Fruit fly (Drosophila melanogaster) whole organism, embryonic: ENCODE measurements around the gene GatB.
A peak's percentile ranks its signal among the peaks of the same experiment; 100 is the strongest.

Source experiments
- Atf-2 ChIP-seq: fragments of 200-800 bp; sonication (Bioruptor generic); optimal IDR thresholded peaks from 2 replicates; lab custom pipeline; 2016; ENCODE audit warnings: missing biosample characterization, missing genetic modification characterization
- Awh ChIP-seq: fragments of 200-800 bp; sonication (Bioruptor generic); IDR thresholded peaks from 2 replicates; pipeline ENCODE4, ENCODE4 v1.3.6; 2022; ENCODE audit warnings: missing biosample characterization, missing genetic modification characterization
- CG10209 ChIP-seq: fragments of 200-800 bp; sonication (Bioruptor generic); optimal IDR thresholded peaks from 3 replicates; lab custom pipeline; 2017; ENCODE audit warnings: missing biosample characterization, mild to moderate bottlenecking, missing genetic modification characterization, missing genetic modification reagents
- CG10321 ChIP-seq: fragments of 200-800 bp; sonication (Bioruptor generic); IDR thresholded peaks from 2 replicates; pipeline ENCODE4 v1.3.6; 2022; ENCODE audit warnings: missing biosample characterization, missing genetic modification characterization
- CG11695 ChIP-seq: fragments of 200-800 bp; sonication (Bioruptor generic); IDR thresholded peaks from 3 replicates; pipeline ENCODE4 v1.3.6; 2022; ENCODE audit warnings: missing biosample characterization, missing genetic modification characterization
- CG1603 ChIP-seq: fragments of 200-800 bp; sonication (Bioruptor generic); optimal IDR thresholded peaks from 2 replicates; lab custom pipeline; 2019; ENCODE audit warnings: missing biosample characterization, mild to moderate bottlenecking, missing genetic modification characterization, moderate library complexity
- CG17385 ChIP-seq: fragments of 200-800 bp; sonication (Bioruptor generic); optimal IDR thresholded peaks from 3 replicates; lab custom pipeline; 2018; ENCODE audit warnings: missing biosample characterization, mild to moderate bottlenecking, missing genetic modification characterization
- CG2120 ChIP-seq: fragments of 200-800 bp; sonication (Bioruptor generic); optimal IDR thresholded peaks from 3 replicates; lab custom pipeline; 2016; ENCODE audit warnings: missing biosample characterization, missing genetic modification characterization
- CG31365 ChIP-seq: fragments of 200-800 bp; sonication (Bioruptor generic); optimal IDR thresholded peaks from 2 replicates; lab custom pipeline; 2018; ENCODE audit warnings: missing biosample characterization, mild to moderate bottlenecking, missing genetic modification characterization
- CG31388 ChIP-seq: fragments of 200-800 bp; sonication (Bioruptor generic); optimal IDR thresholded peaks from 2 replicates; lab custom pipeline; 2016; ENCODE audit warnings: missing biosample characterization, missing genetic modification characterization
- CG3407 ChIP-seq: fragments of 200-800 bp; sonication (Bioruptor generic); optimal IDR thresholded peaks from 2 replicates; lab custom pipeline; 2018; ENCODE audit warnings: missing biosample characterization, mild to moderate bottlenecking, missing genetic modification characterization
- CG34224 ChIP-seq: fragments of 200-800 bp; sonication (Bioruptor generic); IDR thresholded peaks from 3 replicates; pipeline ENCODE4 v1.3.6; 2022; ENCODE audit warnings: missing biosample characterization, missing genetic modification characterization; ENCODE audit not compliant: partially characterized antibody
- CG5953 ChIP-seq: fragments of 200-800 bp; sonication (Bioruptor generic); IDR thresholded peaks from 2 replicates; pipeline ENCODE4 v1.3.6; 2022; ENCODE audit warnings: missing biosample characterization, missing genetic modification characterization
- CG7987 ChIP-seq: fragments of 200-800 bp; sonication (Bioruptor generic); optimal IDR thresholded peaks from 2 replicates; lab custom pipeline; 2018; ENCODE audit warnings: missing biosample characterization, mild to moderate bottlenecking, missing genetic modification characterization, moderate library complexity
- CG9817 ChIP-seq: fragments of 200-800 bp; sonication (Bioruptor generic); optimal IDR thresholded peaks from 2 replicates; lab custom pipeline; 2018; ENCODE audit warnings: missing biosample characterization, mild to moderate bottlenecking, missing genetic modification characterization, moderate library complexity
- Dll ChIP-seq: fragments of 200-800 bp; sonication (Bioruptor generic); IDR thresholded peaks from 4 replicates; pipeline ENCODE4 v1.3.6; 2022; ENCODE audit warnings: missing biosample characterization, missing genetic modification characterization; ENCODE audit not compliant: partially characterized antibody
- Dref ChIP-seq: fragments of 200-800 bp; sonication (Bioruptor generic); IDR thresholded peaks from 2 replicates; pipeline ENCODE4 v1.3.6; 2022; ENCODE audit warnings: missing biosample characterization, missing genetic modification characterization
- Ets97D ChIP-seq: fragments of 200-800 bp; sonication (Bioruptor generic); optimal IDR thresholded peaks from 3 replicates; lab custom pipeline; 2016; ENCODE audit warnings: missing biosample characterization, missing genetic modification characterization
- HmgD ChIP-seq: fragments of 200-800 bp; sonication (Bioruptor generic); optimal IDR thresholded peaks from 3 replicates; lab custom pipeline; 2016; ENCODE audit warnings: missing biosample characterization, missing genetic modification characterization
- Hmr ChIP-seq: fragments of 200-800 bp; sonication (Bioruptor generic); optimal IDR thresholded peaks from 3 replicates; lab custom pipeline; 2017; ENCODE audit warnings: mild to moderate bottlenecking, missing biosample characterization, missing genetic modification reagents, missing genetic modification characterization
- Hr78 ChIP-seq, 2 experiments: fragments of 200-800 bp in 1 of 2; fragments of >200 bp in 1 of 2; sonication (Bioruptor generic) in 1 of 2; optimal IDR thresholded peaks; 2 replicates each; lab custom pipeline; 2017 to 2019; ENCODE audit warnings: missing biosample characterization in 2 of 2, missing genetic modification characterization in 2 of 2, mild to moderate bottlenecking in 1 of 2, moderate library complexity in 1 of 2
- Lpt ChIP-seq: fragments of >200 bp; optimal IDR thresholded peaks from 2 replicates; lab custom pipeline; 2018; ENCODE audit warnings: missing biosample characterization, missing genetic modification characterization
- Med ChIP-seq: fragments of 200-800 bp; sonication (Bioruptor generic); peaks from one replicate; lab custom pipeline; 2016; ENCODE audit warnings: missing biosample characterization, missing genetic modification characterization, mild to moderate bottlenecking, inconsistent platforms, moderate library complexity
- Ravus ChIP-seq: fragments of 200-800 bp; sonication (Bioruptor generic); IDR thresholded peaks from 2 replicates; pipeline ENCODE4 v1.3.6; 2022; ENCODE audit warnings: missing biosample characterization, missing genetic modification characterization
- Rx ChIP-seq: fragments of 200-800 bp; sonication (Bioruptor generic); IDR thresholded peaks from 2 replicates; pipeline ENCODE4 v1.3.6; 2022; ENCODE audit warnings: missing biosample characterization, missing genetic modification characterization
- abd-A ChIP-seq: fragments of 200-800 bp; sonication (Bioruptor generic); optimal IDR thresholded peaks from 3 replicates; lab custom pipeline; 2019; ENCODE audit warnings: missing biosample characterization, mild to moderate bottlenecking, missing genetic modification characterization, moderate library complexity
- cas ChIP-seq: fragments of 200-800 bp; sonication (Bioruptor generic); IDR thresholded peaks from 2 replicates; pipeline ENCODE4 v1.3.6; 2022; ENCODE audit warnings: missing biosample characterization, missing genetic modification characterization
- chif ChIP-seq, 2 experiments: fragments of 200-800 bp; sonication (Bioruptor generic); optimal IDR thresholded peaks; 3 replicates each; lab custom pipeline; 2016; ENCODE audit warnings: missing biosample characterization in 2 of 2, missing genetic modification characterization in 2 of 2
- chm ChIP-seq: fragments of 200-800 bp; sonication (Bioruptor generic); IDR thresholded peaks from 2 replicates; pipeline ENCODE4 v1.3.6; 2022; ENCODE audit warnings: missing biosample characterization, missing genetic modification characterization
- corto ChIP-seq: fragments of 200-800 bp; sonication (Bioruptor generic); optimal IDR thresholded peaks from 2 replicates; lab custom pipeline; 2016; ENCODE audit warnings: missing biosample characterization, mild to moderate bottlenecking, missing genetic modification characterization, moderate library complexity
- dpn ChIP-seq, 2 experiments: fragments of 200-800 bp; sonication (Bioruptor generic); optimal IDR thresholded peaks; 3 replicates each; lab custom pipeline; 2016; ENCODE audit warnings: missing biosample characterization in 2 of 2, missing genetic modification characterization in 2 of 2
- gcm2 ChIP-seq: fragments of 200-800 bp; sonication (Bioruptor generic); optimal IDR thresholded peaks from 2 replicates; lab custom pipeline; 2016; ENCODE audit warnings: missing biosample characterization, missing genetic modification characterization
- gsb-n ChIP-seq: fragments of 200-800 bp; sonication (Bioruptor generic); optimal IDR thresholded peaks from 3 replicates; lab custom pipeline; 2018; ENCODE audit warnings: missing biosample characterization, mild to moderate bottlenecking, missing genetic modification characterization
- jumu ChIP-seq: fragments of 200-800 bp; sonication (Bioruptor generic); optimal IDR thresholded peaks from 3 replicates; lab custom pipeline; 2016; ENCODE audit warnings: missing biosample characterization, missing genetic modification characterization
- lab ChIP-seq: fragments of 200-800 bp; sonication (Bioruptor generic); optimal IDR thresholded peaks from 3 replicates; lab custom pipeline; 2017; ENCODE audit warnings: missing biosample characterization, missing genetic modification characterization, mild to moderate bottlenecking, moderate library complexity, missing genetic modification reagents
- odd ChIP-seq: fragments of 200-800 bp; sonication (Bioruptor generic); optimal IDR thresholded peaks from 2 replicates; lab custom pipeline; 2017; ENCODE audit warnings: missing biosample characterization, mild to moderate bottlenecking, missing genetic modification characterization
- onecut ChIP-seq: fragments of 200-800 bp; sonication (Bioruptor generic); IDR thresholded peaks from 2 replicates; pipeline ENCODE4 v1.3.6; 2022; ENCODE audit warnings: missing biosample characterization, missing genetic modification characterization
- pnt ChIP-seq: fragments of 200-800 bp; sonication (Bioruptor generic); optimal IDR thresholded peaks from 3 replicates; lab custom pipeline; 2016; ENCODE audit warnings: missing biosample characterization, missing genetic modification characterization
- prd ChIP-seq, 3 experiments: fragments of >200 bp in 2 of 3; fragments of 200-800 bp in 1 of 3; sonication (Bioruptor generic) in 1 of 3; optimal IDR thresholded peaks in 2 of 3; IDR thresholded peaks in 1 of 3; 2 replicates in 2 of 3; 3 replicates in 1 of 3; pipeline versions ENCODE4 v1.3.6 to Lab custom; 2017 to 2022; ENCODE audit warnings: missing biosample characterization in 1 of 3, missing genetic modification characterization in 1 of 3
- pum ChIP-seq: fragments of 200-800 bp; sonication (Bioruptor generic); optimal IDR thresholded peaks from 2 replicates; lab custom pipeline; 2016; ENCODE audit warnings: missing biosample characterization, missing genetic modification characterization
- ro ChIP-seq: fragments of 200-800 bp; sonication (Bioruptor generic); IDR thresholded peaks from 2 replicates; pipeline ENCODE4 v1.3.6; 2022; ENCODE audit warnings: missing biosample characterization, missing genetic modification characterization
- sd ChIP-seq: fragments of 200-800 bp; sonication (Bioruptor generic); optimal IDR thresholded peaks from 3 replicates; lab custom pipeline; 2018; ENCODE audit warnings: missing biosample characterization, mild to moderate bottlenecking, missing genetic modification characterization, moderate library complexity
- tio ChIP-seq: fragments of 200-800 bp; sonication (Bioruptor generic); optimal IDR thresholded peaks from 2 replicates; lab custom pipeline; 2017; ENCODE audit warnings: missing biosample characterization, missing genetic modification characterization, inconsistent platforms
- tup ChIP-seq: fragments of 200-800 bp; sonication (Bioruptor generic); optimal IDR thresholded peaks from 2 replicates; lab custom pipeline; 2016; ENCODE audit warnings: missing biosample characterization, mild to moderate bottlenecking, missing genetic modification characterization, moderate library complexity
- tx ChIP-seq: fragments of 200-800 bp; sonication (Bioruptor generic); optimal IDR thresholded peaks from 2 replicates; lab custom pipeline; 2016; ENCODE audit warnings: missing biosample characterization, missing genetic modification characterization
- usp ChIP-seq: fragments of >200 bp; optimal IDR thresholded peaks from 2 replicates; lab custom pipeline; 2017; ENCODE audit warnings: missing biosample characterization, missing genetic modification characterization
- vnd ChIP-seq: fragments of 200-800 bp; sonication (Bioruptor generic); IDR thresholded peaks from 3 replicates; pipeline ENCODE4 v1.3.6; 2022; ENCODE audit warnings: missing biosample characterization, missing genetic modification characterization; ENCODE audit not compliant: partially characterized antibody

GatB gene

DNA sequence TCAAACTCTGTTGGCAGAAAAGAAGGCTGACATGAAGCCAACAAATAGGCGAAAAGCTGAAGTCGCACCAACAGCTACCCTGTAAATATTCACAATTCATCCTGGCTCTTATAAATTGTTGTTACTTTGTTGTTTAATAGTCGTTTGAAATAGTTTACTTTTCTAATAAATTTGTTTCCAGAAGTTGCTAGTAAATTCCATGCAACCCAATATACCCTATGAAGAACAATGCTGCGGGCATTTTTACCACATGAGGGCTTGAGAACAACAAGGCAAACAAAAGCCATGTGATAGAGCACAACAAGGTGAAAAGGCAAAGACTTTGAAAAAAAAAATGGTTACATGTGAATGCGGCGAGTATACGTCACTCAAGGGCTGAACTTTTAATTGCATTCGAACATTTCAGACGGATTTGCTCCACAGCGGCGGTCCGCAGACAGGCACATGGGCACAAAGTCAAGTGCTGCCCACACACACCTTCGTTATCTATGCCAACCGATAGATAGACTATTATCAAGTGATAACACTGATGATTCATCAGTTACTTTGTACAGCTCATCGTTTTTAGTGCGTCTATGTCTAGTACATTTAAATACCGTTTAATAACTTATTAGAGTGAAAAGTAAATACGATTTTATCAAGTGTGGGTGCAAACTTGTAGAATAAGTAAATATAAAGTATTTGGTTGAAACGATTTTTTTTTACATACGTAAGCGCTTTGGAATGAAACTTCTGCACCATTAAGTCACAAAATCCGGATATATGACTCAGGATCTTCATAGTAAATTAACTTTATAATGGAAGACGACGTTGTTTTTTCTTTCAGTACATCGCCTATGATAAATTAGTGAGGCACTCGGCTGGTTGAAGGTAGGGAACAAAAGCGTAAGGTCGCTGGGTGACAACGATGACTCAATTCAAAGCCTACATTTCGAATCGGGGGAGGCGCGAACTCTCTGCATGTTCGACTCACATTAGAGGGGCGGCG, 30.7 kb downstream of the GatB start (continued):
- TF ChIP-seq Dref = no peak
- peak; percentile 54 for TF ChIP-seq CG9817
- TF ChIP-seq Rx (GFP tag; lab: Robert Waterston, UW) = peak; percentile 44; the same call in 1 of the 2 replicates
- peak; percentile 98 for TF ChIP-seq Med (GFP tag; lab: Kevin White, UChicago)
- TF ChIP-seq vnd (GFP tag; lab: Robert Waterston, UW) = no peak
- peak; percentile 82 to 83 for TF ChIP-seq dpn (GFP tag; optimal IDR thresholded peaks at IDR 0.05; lab: Kevin White, UChicago)
- no peak for TF ChIP-seq abd-A (tag; lab: Kevin White, UChicago)
- TF ChIP-seq CG31365 (tag; lab: Kevin White, UChicago) = peak; percentile 28
- TF ChIP-seq CG3407 (GFP tag; lab: Kevin White, UChicago) = peak; percentile 16
- TF ChIP-seq Awh (GFP tag; lab: Robert Waterston, UW) = peak; percentile 70; the same call in 1 of the 2 replicates
- TF ChIP-seq Ets97D (GFP tag; lab: Kevin White, UChicago) = peak; percentile 44
- TF ChIP-seq sd (tag; lab: Kevin White, UChicago) = peak; percentile 28
- TF ChIP-seq chif (GFP tag; optimal IDR thresholded peaks at IDR 0.05; lab: Kevin White, UChicago) = peak; percentile 84 to 89
- no peak for TF ChIP-seq CG7987 (GFP tag; lab: Kevin White, UChicago)
- TF ChIP-seq gsb-n (tag; lab: Kevin White, UChicago) = peak; percentile 43
- no peak for TF ChIP-seq HmgD (GFP tag; lab: Kevin White, UChicago)
- peak; percentile 82 for TF ChIP-seq Atf-2 (GFP tag; lab: Kevin White, UChicago)
- peak; percentile 72 for TF ChIP-seq pnt (GFP tag; lab: Kevin White, UChicago)
- TF ChIP-seq tup = peak; percentile 43
- TF ChIP-seq Hmr (GFP tag; lab: Kevin White, UChicago) = peak; percentile 64
- peak; percentile 82 for TF ChIP-seq chm (GFP tag; lab: Robert Waterston, UW)
- TF ChIP-seq odd (GFP tag; lab: Kevin White, UChicago) = peak; percentile 46
- peak; percentile 76 for TF ChIP-seq tx (GFP tag; lab: Kevin White, UChicago)
- TF ChIP-seq Hr78 (GFP tag; optimal IDR thresholded peaks at IDR 0.05; lab: Kevin White, UChicago) = peak in 1 of 2 experiments; percentile 73
- peak; percentile 60; the same call in 1 of the 2 replicates for TF ChIP-seq cas (GFP tag; lab: Robert Waterston, UW)
- TF ChIP-seq pum (GFP tag; lab: Kevin White, UChicago) = peak; percentile 66
- TF ChIP-seq prd (optimal IDR thresholded peaks at IDR 0.05; lab: Kevin White, UChicago) = no peak
- TF ChIP-seq prd (GFP tag; IDR thresholded peaks at IDR 0.05; lab: Robert Waterston, UW) = peak; percentile 89
- TF ChIP-seq CG31388 (GFP tag; lab: Kevin White, UChicago) = peak; percentile 59
- TF ChIP-seq CG17385 (GFP tag; lab: Kevin White, UChicago) = peak; percentile 65
- TF ChIP-seq Ravus = peak; percentile 54; the same call in 1 of the 2 replicates
- peak; percentile 62 for TF ChIP-seq gcm2 (GFP tag; lab: Kevin White, UChicago)
- TF ChIP-seq onecut (GFP tag; lab: Robert Waterston, UW) = peak; percentile 46
- TF ChIP-seq Lpt (GFP tag; lab: Kevin White, UChicago) = no peak
- peak; percentile 86 for TF ChIP-seq lab (GFP tag; lab: Kevin White, UChicago)
- TF ChIP-seq CG11695 (GFP tag; lab: Robert Waterston, UW) = peak; percentile 82
- peak; percentile 71 for TF ChIP-seq jumu (GFP tag; lab: Kevin White, UChicago)
- TF ChIP-seq Dll (GFP tag; lab: Robert Waterston, UW) = no peak
- peak; percentile 80 for TF ChIP-seq tio
- TF ChIP-seq CG5953 (GFP tag; lab: Robert Waterston, UW) = peak; percentile 77
- TF ChIP-seq ro (GFP tag; lab: Robert Waterston, UW) = 0 out of 2 replicates have a peak, but pooled peaks have one; percentile 18
- peak; percentile 32 for TF ChIP-seq corto
- TF ChIP-seq CG10209 (GFP tag; lab: Kevin White, UChicago) = peak; percentile 81
- no peak for TF ChIP-seq CG34224 (GFP tag; lab: Robert Waterston, UW)
- TF ChIP-seq CG1603 (tag; lab: Kevin White, UChicago) = peak; percentile 76
- peak; percentile 90 for TF ChIP-seq CG2120 (GFP tag; lab: Kevin White, UChicago)
- peak; percentile 40; the same call in 1 of the 2 replicates for TF ChIP-seq CG10321 (GFP tag; lab: Robert Waterston, UW)
- TF ChIP-seq usp (GFP tag; lab: Kevin White, UChicago) = no peak
